Worm (Caenorhabditis elegans): ENCODE measurements around the gene algn-6.

- TF ChIP-seq ref-1 (GFP tag; conservative IDR thresholded peaks at IDR 0.05) = no peak
- no peak for TF ChIP-seq tab-1 (GFP tag; IDR thresholded peaks at IDR 0.05)
- TF ChIP-seq klf-2 (GFP tag; conservative IDR thresholded peaks at IDR 0.05) = no peak
- no peak for TF ChIP-seq med-1 (GFP tag; optimal IDR thresholded peaks at IDR 0.05; ENCODE audit: insufficient read depth)
- TF ChIP-seq flt-1 (GFP tag; IDR thresholded peaks at IDR 0.05) = no peak
- TF ChIP-seq ztf-29 (GFP tag; IDR thresholded peaks at IDR 0.05) = no peak
Observed at ce11 chrII:8074058-8074457, 34.5 kb downstream of the algn-6 start.
